Worm (Caenorhabditis elegans) whole organism, L3 larva: ENCODE results near the gene T19D7.5.
A peak's percentile ranks its signal among the peaks of the same experiment; 100 is the strongest.

Source experiments
- R02D3.7 ChIP-seq: fragments of 150-350 bp; optimal IDR thresholded peaks from 2 replicates; lab custom pipeline; 2014; ENCODE audit warnings: missing biosample characterization, missing genetic modification characterization
- ZK546.5 ChIP-seq: sonication (generic microtip); optimal IDR thresholded peaks from 2 replicates; lab custom pipeline; 2017; ENCODE audit warnings: missing biosample characterization, missing genetic modification characterization
- ama-1 ChIP-seq: fragments of 150-350 bp; optimal IDR thresholded peaks from 2 replicates; lab custom pipeline; 2018
- ceh-16 ChIP-seq: sonication (generic microtip); optimal IDR thresholded peaks from 2 replicates; lab custom pipeline; 2017; ENCODE audit warnings: missing biosample characterization, missing genetic modification characterization
- ceh-28 ChIP-seq: fragments of 150-350 bp; optimal IDR thresholded peaks from 2 replicates; lab custom pipeline; 2014; ENCODE audit warnings: missing biosample characterization, missing genetic modification reagents, missing genetic modification characterization
- ceh-82 ChIP-seq: fragments of 150-350 bp; optimal IDR thresholded peaks from 2 replicates; lab custom pipeline; 2014; ENCODE audit warnings: missing biosample characterization, missing genetic modification characterization
- ceh-9 ChIP-seq: sonication (generic microtip); optimal IDR thresholded peaks from 2 replicates; lab custom pipeline; 2018; ENCODE audit warnings: missing biosample characterization, missing genetic modification characterization
- daf-12 ChIP-seq: fragments of 150-350 bp; optimal IDR thresholded peaks from 2 replicates; lab custom pipeline; 2014; ENCODE audit warnings: missing biosample characterization, missing genetic modification reagents, missing genetic modification characterization
- egl-5 ChIP-seq: fragments of 150-350 bp; optimal IDR thresholded peaks from 2 replicates; lab custom pipeline; 2017; ENCODE audit warnings: missing biosample characterization, missing genetic modification reagents, missing genetic modification characterization, inconsistent platforms
- elt-1 ChIP-seq: fragments of 150-350 bp; optimal IDR thresholded peaks from 2 replicates; lab custom pipeline; 2014; ENCODE audit warnings: missing biosample characterization, missing genetic modification characterization
- elt-2 ChIP-seq: sonication (generic microtip); optimal IDR thresholded peaks from 2 replicates; lab custom pipeline; 2016; ENCODE audit warnings: missing genetic modification reagents, mild to moderate bottlenecking, missing genetic modification characterization, missing compliant biosample characterization
- elt-3 ChIP-seq, 3 experiments: fragments of 150-350 bp in 1 of 3; sonication (generic microtip) in 2 of 3; optimal IDR thresholded peaks; 2 replicates in 2 of 3; 4 replicates in 1 of 3; lab custom pipeline; 2014 to 2017; ENCODE audit warnings: missing biosample characterization in 3 of 3, missing genetic modification characterization in 3 of 3
- eor-1 ChIP-seq, 2 experiments: fragments of 150-350 bp; optimal IDR thresholded peaks; 2 replicates each; lab custom pipeline; 2014 to 2018; ENCODE audit warnings: missing biosample characterization in 2 of 2, missing genetic modification characterization in 2 of 2
- fkh-10 ChIP-seq: sonication (generic microtip); optimal IDR thresholded peaks from 2 replicates; lab custom pipeline; 2017; ENCODE audit warnings: missing biosample characterization, missing genetic modification reagents, missing genetic modification characterization
- fkh-2 ChIP-seq: fragments of 150-350 bp; optimal IDR thresholded peaks from 2 replicates; lab custom pipeline; 2014; ENCODE audit warnings: missing biosample characterization, missing genetic modification reagents, missing genetic modification characterization
- hmg-11 ChIP-seq: sonication (generic microtip); optimal IDR thresholded peaks from 2 replicates; lab custom pipeline; 2016; ENCODE audit warnings: missing genetic modification characterization, missing compliant biosample characterization
- jun-1 ChIP-seq: fragments of 150-350 bp; optimal IDR thresholded peaks from 2 replicates; lab custom pipeline; 2014; ENCODE audit warnings: missing biosample characterization, missing genetic modification reagents, missing genetic modification characterization
- lin-39 ChIP-seq: fragments of 150-350 bp; optimal IDR thresholded peaks from 2 replicates; lab custom pipeline; 2018; ENCODE audit warnings: missing biosample characterization, missing genetic modification reagents, missing genetic modification characterization
- lsy-12 ChIP-seq: sonication (generic microtip); optimal IDR thresholded peaks from 2 replicates; lab custom pipeline; 2016; ENCODE audit warnings: mild to moderate bottlenecking, missing genetic modification characterization, missing compliant biosample characterization
- mdl-1 ChIP-seq: fragments of 150-350 bp; optimal IDR thresholded peaks from 2 replicates; lab custom pipeline; 2014; ENCODE audit warnings: missing biosample characterization, missing genetic modification characterization
- mml-1 ChIP-seq: fragments of 150-350 bp; sonication (generic microtip); optimal IDR thresholded peaks from 3 replicates; lab custom pipeline; 2014; ENCODE audit warnings: missing biosample characterization, missing genetic modification characterization
- nfya-1 ChIP-seq: sonication (generic microtip); optimal IDR thresholded peaks from 2 replicates; lab custom pipeline; 2017; ENCODE audit warnings: missing genetic modification characterization, mild to moderate bottlenecking, missing compliant biosample characterization, antibody characterized with exemption, moderate library complexity; ENCODE audit not compliant: insufficient read depth
- nhr-12 ChIP-seq: fragments of 150-350 bp; optimal IDR thresholded peaks from 2 replicates; lab custom pipeline; 2014; ENCODE audit warnings: missing biosample characterization, missing genetic modification characterization
- nhr-237 ChIP-seq: fragments of 150-350 bp; optimal IDR thresholded peaks from 2 replicates; lab custom pipeline; 2014; ENCODE audit warnings: missing biosample characterization, missing genetic modification characterization
- nhr-28 ChIP-seq: fragments of 150-350 bp; optimal IDR thresholded peaks from 2 replicates; lab custom pipeline; 2014; ENCODE audit warnings: missing biosample characterization, missing genetic modification characterization
- nhr-43 ChIP-seq: sonication (generic microtip); optimal IDR thresholded peaks from 2 replicates; lab custom pipeline; 2016; ENCODE audit warnings: mild to moderate bottlenecking, missing genetic modification characterization, missing compliant biosample characterization; ENCODE audit not compliant: poor library complexity, severe bottlenecking
- nhr-77 ChIP-seq: fragments of 150-350 bp; optimal IDR thresholded peaks from 2 replicates; lab custom pipeline; 2014; ENCODE audit warnings: missing biosample characterization, missing genetic modification characterization
- pha-4 ChIP-seq: fragments of 150-350 bp; optimal IDR thresholded peaks from 2 replicates; lab custom pipeline; 2014; ENCODE audit warnings: missing biosample characterization, missing genetic modification reagents, missing genetic modification characterization
- pqm-1 ChIP-seq: fragments of 150-350 bp; optimal IDR thresholded peaks from 2 replicates; lab custom pipeline; 2017; ENCODE audit warnings: missing biosample characterization, missing genetic modification characterization, inconsistent platforms
- sea-2 ChIP-seq: fragments of 150-350 bp; sonication (generic microtip); optimal IDR thresholded peaks from 4 replicates; lab custom pipeline; 2014; ENCODE audit warnings: missing biosample characterization, missing genetic modification reagents, missing genetic modification characterization
- snpc-4 ChIP-seq: fragments of 150-350 bp; optimal IDR thresholded peaks from 2 replicates; lab custom pipeline; 2014; ENCODE audit warnings: missing biosample characterization, missing genetic modification characterization
- tbx-2 ChIP-seq: sonication (generic microtip); optimal IDR thresholded peaks from 2 replicates; lab custom pipeline; 2016; ENCODE audit warnings: mild to moderate bottlenecking, missing genetic modification characterization, missing compliant biosample characterization
- unc-39 ChIP-seq: sonication (generic microtip); optimal IDR thresholded peaks from 4 replicates; lab custom pipeline; 2017; ENCODE audit warnings: missing biosample characterization, missing genetic modification characterization
- unc-62 ChIP-seq: fragments of 150-350 bp; sonication (generic microtip); optimal IDR thresholded peaks from 4 replicates; lab custom pipeline; 2014; ENCODE audit warnings: missing biosample characterization, missing genetic modification reagents, missing genetic modification characterization
- ztf-4 ChIP-seq: fragments of 150-350 bp; optimal IDR thresholded peaks from 2 replicates; lab custom pipeline; 2014; ENCODE audit warnings: missing biosample characterization, missing genetic modification characterization

The T19D7.5 gene

DNA sequence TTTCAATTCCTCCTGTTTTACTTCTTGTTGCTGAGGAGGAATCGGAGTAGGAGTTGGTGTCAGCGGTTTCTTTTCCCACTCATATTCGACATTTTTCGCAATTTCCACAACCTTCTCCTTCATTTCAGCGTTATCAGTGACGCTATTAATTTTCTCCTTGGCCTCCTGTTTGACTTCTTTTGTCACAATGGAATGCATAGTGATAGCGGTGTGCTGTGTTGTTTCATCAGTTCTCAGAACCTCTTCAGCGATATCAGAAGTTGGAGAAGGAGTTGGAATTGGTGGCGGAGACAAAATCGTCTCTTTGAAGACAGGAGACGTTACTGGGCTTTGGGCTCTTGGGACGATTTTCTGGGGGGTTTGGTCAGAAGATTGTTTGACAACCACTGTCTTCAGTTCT, 19.5 kb downstream of the T19D7.5 start:
- TF ChIP-seq elt-2 (tag; lab: Kevin White, UChicago) = peak; percentile 80
- peak; percentile 8 for TF ChIP-seq pha-4 (tag; lab: Kevin White, UChicago)
- no peak for TF ChIP-seq lsy-12 (tag; lab: Kevin White, UChicago)
- TF ChIP-seq elt-3 (tag; optimal IDR thresholded peaks at IDR 0.05; lab: Kevin White, UChicago) = no peak
- no peak for TF ChIP-seq fkh-10
- peak; percentile 65 for TF ChIP-seq pqm-1 (tag; lab: Kevin White, UChicago)

DNA sequence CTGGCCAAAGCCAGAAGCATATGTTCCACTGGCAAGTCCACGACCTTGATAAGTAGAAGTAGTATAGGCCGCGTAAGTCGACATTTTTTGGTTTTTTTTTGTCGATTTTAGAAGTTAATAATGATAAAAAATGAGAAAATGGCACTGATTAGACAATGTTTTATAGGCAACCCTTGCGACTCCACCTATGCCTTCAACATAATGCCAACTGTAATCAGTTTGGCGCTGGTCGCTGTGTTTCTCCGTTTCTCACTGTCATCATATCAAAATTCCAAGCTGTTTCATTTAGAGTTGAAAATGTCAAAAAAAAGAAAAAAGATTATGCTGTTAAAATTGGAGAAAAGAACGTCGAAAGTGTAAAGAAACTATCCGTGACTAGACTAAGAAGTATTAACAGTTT, 20.4 kb downstream of the T19D7.5 start:
- TF ChIP-seq lin-39 (no peak), tbx-2 (tag; lab: Kevin White, UChicago) (no peak), elt-2 (tag; lab: Kevin White, UChicago) (peak; percentile 90), lsy-12 (tag; lab: Kevin White, UChicago) (no peak), ZK546.5 (tag; lab: Kevin White, UChicago) (no peak), nhr-237 (tag; lab: Kevin White, UChicago) (no peak), unc-62 (GFP tag; lab: Kevin White, UChicago) (no peak), R02D3.7 (tag; lab: Kevin White, UChicago) (no peak), pha-4 (tag; lab: Kevin White, UChicago) (no peak), nhr-77 (tag; lab: Kevin White, UChicago) (no peak), nfya-1 (tag; lab: Kevin White, UChicago) (no peak), ztf-4 (no peak), pqm-1 (tag; lab: Kevin White, UChicago) (peak; percentile 58)

DNA sequence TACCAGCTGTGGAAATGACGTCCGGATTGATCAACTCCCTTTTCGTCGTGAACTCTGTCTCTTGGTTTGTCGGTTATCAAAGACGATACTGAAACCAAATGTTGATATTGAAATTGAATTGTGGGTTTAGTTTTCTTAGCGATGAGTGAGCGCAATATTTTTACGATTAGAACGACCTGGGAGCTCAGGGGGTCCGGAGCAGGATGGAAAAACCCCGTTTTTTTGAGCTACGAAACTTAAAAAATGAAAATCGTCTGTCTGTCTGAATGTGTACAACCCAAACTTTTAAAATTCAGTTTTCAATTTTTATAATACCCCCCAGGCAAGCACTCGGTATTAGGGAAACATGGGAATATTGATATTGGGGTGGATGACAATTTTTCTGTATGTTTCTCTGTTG, 23.2 kb downstream of the T19D7.5 start:
- TF ChIP-seq elt-2 (tag; lab: Kevin White, UChicago) = peak; percentile 50
- TF ChIP-seq mdl-1 = no peak

DNA sequence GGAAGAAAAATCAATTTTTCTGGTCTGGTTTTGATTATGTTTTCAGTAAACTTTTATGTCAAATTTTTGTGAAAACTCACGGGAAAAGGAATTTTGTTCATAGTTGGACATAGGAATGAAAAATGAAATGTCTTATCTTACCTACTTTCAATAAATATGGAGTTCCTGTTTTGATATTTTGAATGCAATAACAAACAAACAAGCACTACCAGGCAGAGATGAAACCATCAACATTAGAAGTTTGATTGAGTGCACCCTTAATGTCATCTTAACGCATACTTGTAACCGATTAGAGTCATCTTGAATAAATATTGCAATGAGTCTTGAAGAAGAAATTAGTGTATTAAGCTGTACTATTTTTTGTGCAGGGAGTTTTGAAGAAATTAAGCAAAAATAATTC, 24.6 kb downstream of the T19D7.5 start, which contains the start of gene M6.11:
Gene M6.11 (minus strand): TSS at position 101 of the 400 bp plus-strand sequence.
- no peak for TF ChIP-seq ztf-4
- TF ChIP-seq R02D3.7 (tag; lab: Kevin White, UChicago) = no peak
- no peak for TF ChIP-seq daf-12 (tag; lab: Kevin White, UChicago)
- TF ChIP-seq ama-1 (lab: Kevin White, UChicago) = no peak
- TF ChIP-seq eor-1 (tag; optimal IDR thresholded peaks at IDR 0.05; lab: Kevin White, UChicago) = no peak
- no peak for TF ChIP-seq ceh-28 (tag; lab: Kevin White, UChicago)
- TF ChIP-seq nhr-43 = no peak
- TF ChIP-seq fkh-2 (tag; lab: Kevin White, UChicago) = no peak
- TF ChIP-seq fkh-10 = no peak
- no peak for TF ChIP-seq sea-2 (GFP tag; lab: Kevin White, UChicago)
- no peak for TF ChIP-seq elt-1
- no peak for TF ChIP-seq snpc-4
- no peak for TF ChIP-seq jun-1 (tag; lab: Kevin White, UChicago)
- no peak for TF ChIP-seq ceh-82
- TF ChIP-seq egl-5 (tag; lab: Kevin White, UChicago) = no peak
- TF ChIP-seq ceh-9 (tag; lab: Kevin White, UChicago) = no peak
- TF ChIP-seq ZK546.5 (tag; lab: Kevin White, UChicago) = no peak

DNA sequence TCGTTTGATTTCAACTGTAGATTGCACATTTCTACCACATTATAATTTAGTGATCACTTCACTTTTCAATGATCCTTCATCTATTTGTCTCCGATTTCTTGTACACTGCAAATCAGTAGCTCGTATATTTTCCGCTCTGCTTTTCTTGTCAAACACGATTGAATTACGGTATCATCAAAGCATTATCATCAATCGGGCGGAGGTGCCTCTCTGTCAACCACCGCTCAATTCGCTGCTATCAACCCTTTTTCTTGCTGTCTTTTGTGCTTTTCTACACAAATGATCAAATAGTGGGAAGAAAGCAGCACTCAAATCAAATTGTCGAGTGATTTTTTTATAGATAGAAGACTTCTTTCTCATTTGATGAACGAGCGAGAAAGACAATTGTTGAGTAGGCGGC, 28.4 kb downstream of the T19D7.5 start:
- TF ChIP-seq elt-2 (tag; lab: Kevin White, UChicago) (peak; percentile 63), nhr-28 (tag; lab: Kevin White, UChicago) (no peak)

DNA sequence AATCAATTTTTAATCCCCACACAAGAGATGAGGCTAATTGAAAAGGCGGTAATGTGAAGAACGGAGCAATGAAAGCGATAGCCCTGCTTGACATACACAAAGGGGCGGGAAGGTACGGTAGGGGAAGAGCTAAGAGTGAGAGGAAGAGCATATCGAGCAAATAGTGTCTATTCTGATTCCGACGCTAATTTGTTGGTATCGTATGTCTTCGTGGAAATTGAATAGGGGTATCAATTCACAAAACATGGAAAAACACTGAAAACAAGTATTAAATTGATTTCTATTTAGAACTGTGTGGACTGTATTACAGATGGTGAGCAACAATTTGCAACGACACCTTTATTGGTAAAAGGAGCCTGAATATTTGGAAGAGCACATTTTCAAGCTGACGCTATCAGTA, 29.1 kb downstream of the T19D7.5 start, which contains the start of gene pha-2:
Gene pha-2 (minus strand): TSS at position 101 of the 400 bp plus-strand sequence.
- TF ChIP-seq hmg-11 (no peak), lin-39 (no peak)

DNA sequence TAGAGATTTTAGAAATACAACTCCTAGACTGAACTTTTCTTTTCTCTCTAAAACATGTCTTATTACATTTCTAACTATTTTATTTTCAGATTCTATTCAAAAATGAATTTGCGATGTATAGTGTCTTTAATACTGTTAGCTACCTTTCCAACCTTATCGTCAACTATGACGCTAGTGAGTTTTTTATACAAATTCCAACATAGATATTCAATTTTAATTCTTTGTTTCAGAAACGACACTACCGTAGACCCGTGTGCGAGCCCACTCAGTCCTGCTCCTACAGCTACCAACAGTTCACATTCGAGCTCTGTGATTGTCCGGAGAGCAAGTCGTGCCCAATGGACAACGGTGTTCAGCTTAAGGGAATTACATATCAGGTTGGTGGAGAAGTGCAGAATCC, 36.9 kb downstream of the T19D7.5 start, which contains the start of gene M6.4:
Gene M6.4 (plus strand): TSS at position 55 of the 400 bp plus-strand sequence.
- no peak for TF ChIP-seq nhr-77 (tag; lab: Kevin White, UChicago)
- TF ChIP-seq nhr-28 (tag; lab: Kevin White, UChicago) = no peak
- no peak for TF ChIP-seq nhr-12 (tag; lab: Kevin White, UChicago)
- no peak for TF ChIP-seq mml-1 (tag; lab: Kevin White, UChicago)
- TF ChIP-seq ceh-9 (tag; lab: Kevin White, UChicago) = no peak
- TF ChIP-seq mdl-1 = no peak
- TF ChIP-seq nfya-1 (tag; lab: Kevin White, UChicago) = no peak
- no peak for TF ChIP-seq nhr-237 (tag; lab: Kevin White, UChicago)
- no peak for TF ChIP-seq unc-39
- TF ChIP-seq ceh-16 (tag; lab: Kevin White, UChicago) = no peak
- no peak for TF ChIP-seq unc-62 (GFP tag; lab: Kevin White, UChicago)
- TF ChIP-seq nhr-43 = no peak
- no peak for TF ChIP-seq pha-4 (tag; lab: Kevin White, UChicago)
- TF ChIP-seq pqm-1 (tag; lab: Kevin White, UChicago) = no peak
